Worm (Caenorhabditis elegans) whole organism, L4 larva: ENCODE results near the gene ins-5.
A peak's percentile ranks its signal among the peaks of the same experiment; 100 is the strongest.

Experiments
- F37D6.2 ChIP-seq: sonication (generic microtip); optimal IDR thresholded peaks from 2 replicates; lab custom pipeline; 2016; ENCODE audit warnings: mild to moderate bottlenecking, missing genetic modification characterization, missing compliant biosample characterization
- F49E8.2 ChIP-seq: sonication (generic microtip); optimal IDR thresholded peaks from 2 replicates; lab custom pipeline; 2016; ENCODE audit warnings: missing compliant biosample characterization, mild to moderate bottlenecking, missing genetic modification characterization, borderline replicate concordance
- R02D3.7 ChIP-seq: fragments of 150-350 bp; sonication (generic microtip); optimal IDR thresholded peaks from 3 replicates; lab custom pipeline; 2014; ENCODE audit warnings: missing biosample characterization, missing genetic modification characterization
- Y5F2A.4 ChIP-seq: fragments of 200-800 bp; sonication (Bioruptor generic); optimal IDR thresholded peaks from 2 replicates; lab custom pipeline; 2018; ENCODE audit warnings: mild to moderate bottlenecking, missing genetic modification characterization, missing compliant biosample characterization
- ZK337.2 ChIP-seq: fragments of 200-800 bp; sonication (Bioruptor generic); IDR thresholded peaks from 2 replicates; pipeline ENCODE4 v1.3.6; 2022; ENCODE audit warnings: missing genetic modification reagents, missing genetic modification characterization, missing compliant biosample characterization
- ama-1 ChIP-seq: fragments of 150-350 bp; optimal IDR thresholded peaks from 2 replicates; lab custom pipeline; 2014; ENCODE audit warnings: inconsistent platforms, mixed read lengths
- attf-4 ChIP-seq: sonication (generic microtip); optimal IDR thresholded peaks from 3 replicates; lab custom pipeline; 2017; ENCODE audit warnings: missing biosample characterization, missing genetic modification characterization
- ceh-20 ChIP-seq: fragments of 200-800 bp; sonication (Bioruptor generic); IDR thresholded peaks from 2 replicates; pipeline ENCODE4 v1.3.6; 2022; ENCODE audit warnings: missing genetic modification reagents, missing genetic modification characterization, missing compliant biosample characterization
- ceh-32 ChIP-seq: sonication (generic microtip); optimal IDR thresholded peaks from 2 replicates; lab custom pipeline; 2016; ENCODE audit warnings: mild to moderate bottlenecking, missing genetic modification characterization, missing compliant biosample characterization; ENCODE audit not compliant: poor library complexity
- ceh-44 ChIP-seq: fragments of 200-800 bp; sonication (Bioruptor generic); IDR thresholded peaks from 2 replicates; pipeline ENCODE4 v1.3.6; 2022; ENCODE audit warnings: missing genetic modification reagents, missing genetic modification characterization, missing compliant biosample characterization
- daf-12 ChIP-seq: fragments of 150-350 bp; optimal IDR thresholded peaks from 2 replicates; lab custom pipeline; 2014; ENCODE audit warnings: missing biosample characterization, missing genetic modification reagents, missing genetic modification characterization
- daf-16 ChIP-seq, 3 experiments: sonication (generic microtip); optimal IDR thresholded peaks; 2 replicates each; lab custom pipeline; 2016 to 2017; ENCODE audit warnings: missing genetic modification characterization in 3 of 3, missing genetic modification reagents in 3 of 3, mild to moderate bottlenecking in 2 of 3, missing compliant biosample characterization in 2 of 3, missing biosample characterization in 1 of 3, moderate library complexity in 1 of 3
- daf-8 ChIP-seq: fragments of 200-800 bp; sonication (Bioruptor generic); IDR thresholded peaks from 2 replicates; pipeline ENCODE4 v1.3.6; 2022; ENCODE audit warnings: missing genetic modification characterization, missing compliant biosample characterization
- dpl-1 ChIP-seq: fragments of 150-350 bp; optimal IDR thresholded peaks from 2 replicates; lab custom pipeline; 2014; ENCODE audit warnings: missing biosample characterization, missing genetic modification reagents, missing genetic modification characterization
- egl-27 ChIP-seq: sonication (generic microtip); optimal IDR thresholded peaks from 3 replicates; lab custom pipeline; 2017; ENCODE audit warnings: missing biosample characterization, missing genetic modification reagents, missing genetic modification characterization
- fkh-10 ChIP-seq: fragments of 150-350 bp; optimal IDR thresholded peaks from 2 replicates; lab custom pipeline; 2014; ENCODE audit warnings: missing biosample characterization, missing genetic modification reagents, missing genetic modification characterization
- gei-8 ChIP-seq: fragments of 200-800 bp; sonication (Bioruptor generic); optimal IDR thresholded peaks from 2 replicates; lab custom pipeline; 2018; ENCODE audit warnings: mild to moderate bottlenecking, missing genetic modification characterization, missing compliant biosample characterization
- hif-1 ChIP-seq, 2 experiments: sonication (generic microtip); optimal IDR thresholded peaks; 2 replicates each; lab custom pipeline; 2016 to 2017; ENCODE audit warnings: missing compliant biosample characterization in 2 of 2, missing genetic modification characterization in 2 of 2, missing genetic modification reagents in 2 of 2, missing genotype in 2 of 2, mild to moderate bottlenecking in 1 of 2
- hmg-1.1 ChIP-seq: fragments of 200-800 bp; sonication (Bioruptor generic); IDR thresholded peaks from 2 replicates; pipeline ENCODE4 v1.3.6; 2022; ENCODE audit warnings: missing genetic modification reagents, missing genetic modification characterization, missing compliant biosample characterization
- lim-7 ChIP-seq: fragments of 200-800 bp; sonication (Bioruptor generic); IDR thresholded peaks from 2 replicates; pipeline ENCODE4 v1.3.6; 2022; ENCODE audit warnings: missing genetic modification characterization, missing compliant biosample characterization
- lin-15B ChIP-seq: fragments of 150-350 bp; sonication (generic microtip); optimal IDR thresholded peaks from 3 replicates; lab custom pipeline; 2014; ENCODE audit warnings: missing biosample characterization, missing genetic modification characterization
- madf-5 ChIP-seq, 2 experiments: fragments of 200-800 bp; sonication (Bioruptor generic); IDR thresholded peaks; 2 replicates each; pipeline ENCODE4 v1.3.6; 2022; ENCODE audit warnings: missing compliant biosample characterization in 2 of 2, missing genetic modification characterization in 2 of 2
- madf-9 ChIP-seq: fragments of 200-800 bp; sonication (Bioruptor generic); conservative IDR thresholded peaks from 2 replicates; pipeline ENCODE4 v1.3.6; 2022; ENCODE audit warnings: missing genetic modification reagents, missing genetic modification characterization, missing compliant biosample characterization
- mdl-1 ChIP-seq, 2 experiments: fragments of 150-350 bp in 1 of 2; sonication (generic microtip) in 1 of 2; optimal IDR thresholded peaks; 2 replicates each; lab custom pipeline; 2014 to 2017; ENCODE audit warnings: missing biosample characterization in 2 of 2, missing genetic modification characterization in 2 of 2
- mdt-29 ChIP-seq: fragments of 200-800 bp; sonication (Bioruptor generic); IDR thresholded peaks from 2 replicates; pipeline ENCODE4 v1.3.6; 2022; ENCODE audit warnings: missing genetic modification reagents, missing genetic modification characterization, missing compliant biosample characterization
- mes-2 ChIP-seq: sonication (generic microtip); optimal IDR thresholded peaks from 2 replicates; lab custom pipeline; 2016; ENCODE audit warnings: missing genotype, mild to moderate bottlenecking, missing genetic modification characterization, missing compliant biosample characterization; ENCODE audit not compliant: poor library complexity, severe bottlenecking
- nhr-10 ChIP-seq: fragments of 150-350 bp; optimal IDR thresholded peaks from 2 replicates; lab custom pipeline; 2014; ENCODE audit warnings: missing biosample characterization, missing genetic modification characterization
- nhr-102 ChIP-seq: sonication (generic microtip); optimal IDR thresholded peaks from 2 replicates; lab custom pipeline; 2016; ENCODE audit warnings: mild to moderate bottlenecking, missing genetic modification characterization, moderate library complexity, missing compliant biosample characterization
- nhr-11 ChIP-seq: fragments of 150-350 bp; optimal IDR thresholded peaks from 2 replicates; lab custom pipeline; 2014; ENCODE audit warnings: missing biosample characterization, missing genetic modification characterization
- nhr-111 ChIP-seq: fragments of 200-800 bp; sonication (Bioruptor generic); optimal IDR thresholded peaks from 2 replicates; lab custom pipeline; 2018; ENCODE audit warnings: mild to moderate bottlenecking, missing genetic modification characterization, missing compliant biosample characterization
- nhr-76 ChIP-seq: fragments of 150-350 bp; optimal IDR thresholded peaks from 2 replicates; lab custom pipeline; 2014; ENCODE audit warnings: missing biosample characterization, missing genetic modification characterization
- nhr-77 ChIP-seq: fragments of 150-350 bp; optimal IDR thresholded peaks from 2 replicates; lab custom pipeline; 2014; ENCODE audit warnings: missing biosample characterization, missing genetic modification characterization
- php-3 ChIP-seq: fragments of 200-800 bp; sonication (Bioruptor generic); IDR thresholded peaks from 2 replicates; pipeline ENCODE4 v1.3.6; 2022; ENCODE audit warnings: missing genetic modification reagents, missing genetic modification characterization, missing compliant biosample characterization
- rbr-2 ChIP-seq: sonication (generic microtip); optimal IDR thresholded peaks from 2 replicates; lab custom pipeline; 2016; ENCODE audit warnings: missing genotype, missing genetic modification characterization, missing compliant biosample characterization
- saeg-2 ChIP-seq: fragments of 200-800 bp; sonication (Bioruptor generic); IDR thresholded peaks from 2 replicates; pipeline ENCODE4 v1.3.6; 2022; ENCODE audit warnings: missing genetic modification reagents, missing genetic modification characterization, missing compliant biosample characterization
- set-16 ChIP-seq: fragments of 200-800 bp; sonication (Bioruptor generic); IDR thresholded peaks from 2 replicates; pipeline ENCODE4 v1.3.6; 2022; ENCODE audit warnings: missing genetic modification reagents, missing genetic modification characterization, missing compliant biosample characterization
- skn-1 ChIP-seq: fragments of 150-350 bp; optimal IDR thresholded peaks from 2 replicates; lab custom pipeline; 2014; ENCODE audit warnings: missing biosample characterization, missing genetic modification characterization
- snpc-1.2 ChIP-seq: fragments of 200-800 bp; sonication (Bioruptor generic); IDR thresholded peaks from 2 replicates; pipeline ENCODE4 v1.3.6; 2022; ENCODE audit warnings: missing genetic modification reagents, missing genetic modification characterization, missing compliant biosample characterization
- spr-1 ChIP-seq: sonication (generic microtip); optimal IDR thresholded peaks from 2 replicates; lab custom pipeline; 2016; ENCODE audit warnings: mild to moderate bottlenecking, missing genetic modification characterization, missing compliant biosample characterization
- unc-62 ChIP-seq, 3 experiments: fragments of 150-350 bp in 1 of 3; sonication (generic microtip); optimal IDR thresholded peaks in 2 of 3; peaks in 1 of 3; 1 replicate in 1 of 3; 2 replicates in 2 of 3; lab custom pipeline; 2014 to 2017; ENCODE audit warnings: missing biosample characterization in 3 of 3, missing genetic modification characterization in 3 of 3, missing genetic modification reagents in 3 of 3, missing genotype in 1 of 3
- zag-1 ChIP-seq: fragments of 150-350 bp; optimal IDR thresholded peaks from 2 replicates; lab custom pipeline; 2014; ENCODE audit warnings: missing biosample characterization, missing genetic modification characterization
- zip-2 ChIP-seq: fragments of 150-350 bp; optimal IDR thresholded peaks from 2 replicates; lab custom pipeline; 2014; ENCODE audit warnings: missing biosample characterization, missing genetic modification characterization

The ins-5 gene

ce11 chrII:5996066-5996465 lies 1.3 kb upstream of the ins-5 start, which contains the start of gene ins-4:
Gene ins-4, plus strand, starts transcription at chrII:5996366.
- TF ChIP-seq nhr-11 (no peak), nhr-111 (GFP tag; lab: Kevin White, UChicago) (no peak), hif-1 (tag; optimal IDR thresholded peaks at IDR 0.05; lab: Kevin White, UChicago) (no peak), nhr-77 (tag; lab: Kevin White, UChicago) (no peak), nhr-76 (no peak), zag-1 (tag; lab: Kevin White, UChicago) (no peak), nhr-10 (tag; lab: Kevin White, UChicago) (no peak), spr-1 (tag; lab: Kevin White, UChicago) (no peak), saeg-2 (GFP tag; lab: Robert Waterston, UW) (no peak), mdl-1 (tag; optimal IDR thresholded peaks at IDR 0.05; lab: Kevin White, UChicago) (no peak), lin-15B (tag; lab: Kevin White, UChicago) (no peak), F37D6.2 (no peak), skn-1 (tag; lab: Kevin White, UChicago) (no peak), ceh-20 (GFP tag; lab: Robert Waterston, UW) (no peak), mes-2 (tag; lab: Kevin White, UChicago) (no peak), lim-7 (GFP tag; lab: Robert Waterston, UW) (no peak), Y5F2A.4 (no peak), daf-16 (GFP tag; optimal IDR thresholded peaks at IDR 0.05; lab: Kevin White, UChicago) (no peak), daf-16 (tag; optimal IDR thresholded peaks at IDR 0.05; lab: Kevin White, UChicago) (no peak)
- TF ChIP-seq, all 104 proteins: peak for 0

ce11 chrII:6000136-6000535 lies 2.8 kb downstream of the ins-5 start, which contains the start of gene ins-6:
Gene ins-6, plus strand, starts transcription at chrII:6000436.
- no peak for TF ChIP-seq madf-9 (GFP tag; lab: Robert Waterston, UW)
- TF ChIP-seq R02D3.7 (tag; lab: Kevin White, UChicago) = no peak
- no peak for TF ChIP-seq ceh-44 (GFP tag; lab: Robert Waterston, UW)
- TF ChIP-seq skn-1 (tag; lab: Kevin White, UChicago) = no peak
- TF ChIP-seq lim-7 (GFP tag; lab: Robert Waterston, UW) = no peak
- no peak for TF ChIP-seq rbr-2 (tag; lab: Kevin White, UChicago)
- no peak for TF ChIP-seq ceh-32 (tag; lab: Kevin White, UChicago)
- no peak for TF ChIP-seq madf-5 (GFP tag; IDR thresholded peaks at IDR 0.05; lab: Robert Waterston, UW)
- no peak for TF ChIP-seq nhr-10 (tag; lab: Kevin White, UChicago)
- TF ChIP-seq egl-27 = no peak
- TF ChIP-seq hmg-1.1 = no peak
- TF ChIP-seq nhr-102 (tag; lab: Kevin White, UChicago) = no peak
- no peak for TF ChIP-seq daf-12 (tag; lab: Kevin White, UChicago)
- no peak for TF ChIP-seq snpc-1.2 (GFP tag; lab: Robert Waterston, UW)

ce11 chrII:6001004-6001403 lies 3.6 kb downstream of the ins-5 start:
- no peak for TF ChIP-seq ZK337.2 (GFP tag; lab: Robert Waterston, UW)
- peak in 1 of 2 experiments; percentile 93 for TF ChIP-seq unc-62 (GFP tag; optimal IDR thresholded peaks at IDR 0.05 in 1 of 2; lab: Kevin White, UChicago)
- TF ChIP-seq unc-62 (tag; optimal IDR thresholded peaks at IDR 0.05; lab: Kevin White, UChicago) = no peak
- TF ChIP-seq, all 104 proteins: peak for 1

- peak; percentile 47; the same call in 1 of the 2 replicates for TF ChIP-seq set-16
These were observed 11.5 kb downstream of the ins-5 start, which contains the start of gene ZK84.4 for ce11 chrII:6008887-6009286. Gene ZK84.4, minus strand, starts transcription at chrII:6008987.

ce11 chrII:6010544-6010943 lies 13.2 kb downstream of the ins-5 start, which contains the start of gene ins-20:
Gene ins-20, plus strand, starts transcription at chrII:6010844.
- TF ChIP-seq nhr-111 (GFP tag; lab: Kevin White, UChicago) (no peak), ceh-44 (GFP tag; lab: Robert Waterston, UW) (no peak), nhr-77 (tag; lab: Kevin White, UChicago) (no peak), rbr-2 (tag; lab: Kevin White, UChicago) (no peak), dpl-1 (GFP tag; lab: Kevin White, UChicago) (no peak), fkh-10 (no peak), lim-7 (GFP tag; lab: Robert Waterston, UW) (no peak), gei-8 (GFP tag; lab: Kevin White, UChicago) (no peak), php-3 (no peak), zip-2 (tag; lab: Kevin White, UChicago) (no peak), ama-1 (lab: Kevin White, UChicago) (no peak), attf-4 (tag; lab: Kevin White, UChicago) (no peak), daf-8 (GFP tag; lab: Robert Waterston, UW) (no peak), F49E8.2 (no peak), mdt-29 (GFP tag; lab: Robert Waterston, UW) (no peak)
